Fruit fly (Drosophila melanogaster) whole organism, embryonic: ENCODE data around the gene SMC1.
A peak's percentile ranks its signal among the peaks of the same experiment; 100 is the strongest.

Experiments used
- Asciz ChIP-seq: fragments of 200-800 bp; sonication (Bioruptor generic); optimal IDR thresholded peaks from 2 replicates; lab custom pipeline; 2017; ENCODE audit warnings: missing biosample characterization, mild to moderate bottlenecking, missing genetic modification characterization, missing genetic modification reagents
- CG10274 ChIP-seq: fragments of 200-800 bp; sonication (Bioruptor generic); optimal IDR thresholded peaks from 3 replicates; lab custom pipeline; 2017; ENCODE audit warnings: missing biosample characterization, mild to moderate bottlenecking, missing genetic modification characterization
- CG10321 ChIP-seq: fragments of 200-800 bp; sonication (Bioruptor generic); IDR thresholded peaks from 2 replicates; pipeline ENCODE4 v1.3.6; 2022; ENCODE audit warnings: missing biosample characterization, missing genetic modification characterization
- CG11696 ChIP-seq: fragments of 200-800 bp; sonication (Bioruptor generic); IDR thresholded peaks from 2 replicates; pipeline ENCODE4 v1.3.6; 2022; ENCODE audit warnings: missing biosample characterization, missing genetic modification characterization
- CG12769 ChIP-seq: fragments of 200-800 bp; sonication (Bioruptor generic); optimal IDR thresholded peaks from 2 replicates; lab custom pipeline; 2019; ENCODE audit warnings: missing biosample characterization, mild to moderate bottlenecking, missing genetic modification characterization, moderate library complexity
- CG13123 ChIP-seq: fragments of 200-800 bp; sonication (Bioruptor generic); optimal IDR thresholded peaks from 2 replicates; lab custom pipeline; 2016; ENCODE audit warnings: missing biosample characterization, missing genetic modification characterization
- CG13894 ChIP-seq: fragments of 200-800 bp; sonication (Bioruptor generic); optimal IDR thresholded peaks from 3 replicates; lab custom pipeline; 2018; ENCODE audit warnings: missing biosample characterization, mild to moderate bottlenecking, missing genetic modification characterization, moderate library complexity
- CG14860 ChIP-seq: fragments of 200-800 bp; sonication (Bioruptor generic); IDR thresholded peaks from 3 replicates; pipeline ENCODE4 v1.3.6; 2022; ENCODE audit warnings: missing biosample characterization, missing genetic modification characterization; ENCODE audit not compliant: partially characterized antibody
- CG15073 ChIP-seq: fragments of 200-800 bp; sonication (Bioruptor generic); optimal IDR thresholded peaks from 2 replicates; lab custom pipeline; 2016; ENCODE audit warnings: missing biosample characterization, missing genetic modification characterization
- CG1529 ChIP-seq: fragments of 200-800 bp; sonication (Bioruptor generic); optimal IDR thresholded peaks from 3 replicates; lab custom pipeline; 2018; ENCODE audit warnings: missing biosample characterization, missing genetic modification characterization
- CG15696 ChIP-seq: fragments of 200-800 bp; sonication (Bioruptor generic); optimal IDR thresholded peaks from 2 replicates; lab custom pipeline; 2019; ENCODE audit warnings: missing biosample characterization, mild to moderate bottlenecking, missing genetic modification characterization, moderate library complexity
- CG32532 ChIP-seq: fragments of 200-800 bp; sonication (Bioruptor generic); IDR thresholded peaks from 2 replicates; pipeline ENCODE4 v1.3.6; 2022; ENCODE audit warnings: missing biosample characterization, missing genetic modification characterization
- CG32767 ChIP-seq: fragments of 200-800 bp; sonication (Bioruptor generic); IDR thresholded peaks from 2 replicates; pipeline ENCODE4 v1.3.6; 2022; ENCODE audit warnings: missing biosample characterization, missing genetic modification characterization
- CG4854 ChIP-seq: fragments of 200-800 bp; sonication (Bioruptor generic); optimal IDR thresholded peaks from 2 replicates; lab custom pipeline; 2016; ENCODE audit warnings: missing biosample characterization, missing genetic modification characterization, inconsistent platforms
- CG6254 ChIP-seq: fragments of 200-800 bp; sonication (Bioruptor generic); optimal IDR thresholded peaks from 3 replicates; lab custom pipeline; 2017; ENCODE audit warnings: mild to moderate bottlenecking, missing biosample characterization, missing genetic modification reagents, missing genetic modification characterization
- CG7271 ChIP-seq: fragments of 200-800 bp; sonication (Bioruptor generic); optimal IDR thresholded peaks from 2 replicates; lab custom pipeline; 2018; ENCODE audit warnings: missing biosample characterization, mild to moderate bottlenecking, missing genetic modification characterization, moderate library complexity
- CG7556 ChIP-seq: fragments of 200-800 bp; sonication (Bioruptor generic); optimal IDR thresholded peaks from 2 replicates; lab custom pipeline; 2017; ENCODE audit warnings: missing biosample characterization, mild to moderate bottlenecking, missing genetic modification characterization
- CG7987 ChIP-seq: fragments of 200-800 bp; sonication (Bioruptor generic); optimal IDR thresholded peaks from 2 replicates; lab custom pipeline; 2018; ENCODE audit warnings: missing biosample characterization, mild to moderate bottlenecking, missing genetic modification characterization, moderate library complexity
- CG9817 ChIP-seq: fragments of 200-800 bp; sonication (Bioruptor generic); optimal IDR thresholded peaks from 2 replicates; lab custom pipeline; 2018; ENCODE audit warnings: missing biosample characterization, mild to moderate bottlenecking, missing genetic modification characterization, moderate library complexity
- D19A ChIP-seq: fragments of 200-800 bp; optimal IDR thresholded peaks from 3 replicates; lab custom pipeline; 2019; ENCODE audit warnings: missing biosample characterization, mild to moderate bottlenecking, missing genetic modification characterization, moderate library complexity
- Eip74EF ChIP-seq, 2 experiments: fragments of 200-800 bp in 1 of 2; fragments of >200 bp in 1 of 2; sonication (Bioruptor generic) in 1 of 2; optimal IDR thresholded peaks; 2 replicates each; lab custom pipeline; 2017 to 2019; ENCODE audit warnings: missing biosample characterization in 2 of 2, missing genetic modification characterization in 2 of 2, mild to moderate bottlenecking in 1 of 2, moderate library complexity in 1 of 2
- HHEX ChIP-seq: fragments of 200-800 bp; sonication (Bioruptor generic); optimal IDR thresholded peaks from 3 replicates; lab custom pipeline; 2017; ENCODE audit warnings: missing biosample characterization, mild to moderate bottlenecking, missing genetic modification characterization, missing genetic modification reagents
- Hr3 ChIP-seq: fragments of 200-800 bp; sonication (Bioruptor generic); optimal IDR thresholded peaks from 3 replicates; lab custom pipeline; 2016; ENCODE audit warnings: missing biosample characterization, missing genetic modification characterization
- NC2β ChIP-seq: fragments of 200-800 bp; sonication (Bioruptor generic); optimal IDR thresholded peaks from 2 replicates; lab custom pipeline; 2016; ENCODE audit warnings: missing biosample characterization, missing genetic modification characterization
- Ptx1 ChIP-seq: fragments of 200-800 bp; sonication (Bioruptor generic); IDR thresholded peaks from 2 replicates; pipeline ENCODE4 v1.3.6; 2022; ENCODE audit warnings: missing biosample characterization, missing genetic modification characterization
- Sox102F ChIP-seq: fragments of 200-800 bp; sonication (Bioruptor generic); optimal IDR thresholded peaks from 2 replicates; lab custom pipeline; 2018; ENCODE audit warnings: missing biosample characterization, mild to moderate bottlenecking, missing genetic modification characterization, moderate library complexity
- Sry-β ChIP-seq: fragments of 200-800 bp; sonication (Bioruptor generic); optimal IDR thresholded peaks from 2 replicates; lab custom pipeline; 2018; ENCODE audit warnings: missing biosample characterization, mild to moderate bottlenecking, missing genetic modification characterization, moderate library complexity
- Xrp1 ChIP-seq: fragments of 200-800 bp; sonication (Bioruptor generic); IDR thresholded peaks from 2 replicates; pipeline ENCODE4 v1.3.6; 2022; ENCODE audit warnings: missing biosample characterization, missing genetic modification characterization
- amos ChIP-seq: fragments of 200-800 bp; sonication (Bioruptor generic); IDR thresholded peaks from 2 replicates; pipeline ENCODE4 v1.3.6; 2022; ENCODE audit warnings: missing biosample characterization, missing genetic modification characterization; ENCODE audit not compliant: partially characterized antibody
- ap ChIP-seq: fragments of 200-800 bp; sonication (Bioruptor generic); IDR thresholded peaks from 2 replicates; pipeline ENCODE4 v1.3.6; 2022; ENCODE audit warnings: missing biosample characterization, missing genetic modification characterization
- cad ChIP-seq: fragments of >200 bp; optimal IDR thresholded peaks from 2 replicates; lab custom pipeline; 2017; ENCODE audit warnings: missing biosample characterization, missing genetic modification characterization
- da ChIP-seq: fragments of 200-800 bp; sonication (Bioruptor generic); optimal IDR thresholded peaks from 2 replicates; lab custom pipeline; 2016; ENCODE audit warnings: missing biosample characterization, missing genetic modification characterization
- danr ChIP-seq: fragments of 200-800 bp; sonication (Bioruptor generic); IDR thresholded peaks from 2 replicates; pipeline ENCODE4 v1.3.6; 2022; ENCODE audit warnings: missing biosample characterization, missing genetic modification characterization
- dysf ChIP-seq: fragments of 200-800 bp; sonication (Bioruptor generic); IDR thresholded peaks from 3 replicates; pipeline ENCODE4 v1.3.6; 2022; ENCODE audit warnings: missing biosample characterization, missing genetic modification characterization
- fd96Cb ChIP-seq: fragments of 200-800 bp; sonication (Bioruptor generic); optimal IDR thresholded peaks from 2 replicates; lab custom pipeline; 2018; ENCODE audit warnings: missing biosample characterization, mild to moderate bottlenecking, missing genetic modification characterization, moderate library complexity
- grau ChIP-seq: fragments of 200-800 bp; optimal IDR thresholded peaks from 3 replicates; lab custom pipeline; 2019; ENCODE audit warnings: missing biosample characterization, mild to moderate bottlenecking, missing genetic modification characterization, moderate library complexity
- hbn ChIP-seq: fragments of 200-800 bp; sonication (Bioruptor generic); IDR thresholded peaks from 2 replicates; pipeline ENCODE4 v1.3.6; 2022; ENCODE audit warnings: missing biosample characterization, missing genetic modification characterization; ENCODE audit not compliant: partially characterized antibody
- nerfin-1 ChIP-seq: fragments of 200-800 bp; sonication (Bioruptor generic); optimal IDR thresholded peaks from 3 replicates; lab custom pipeline; 2019; ENCODE audit warnings: missing biosample characterization, mild to moderate bottlenecking, missing genetic modification characterization, moderate library complexity
- nmo ChIP-seq: fragments of 200-800 bp; sonication (Bioruptor generic); optimal IDR thresholded peaks from 2 replicates; lab custom pipeline; 2018; ENCODE audit warnings: missing biosample characterization, mild to moderate bottlenecking, missing genetic modification characterization, moderate library complexity
- peb ChIP-seq: fragments of 200-800 bp; sonication (Bioruptor generic); IDR thresholded peaks from 2 replicates; pipeline ENCODE4 v1.3.6; 2022; ENCODE audit warnings: missing biosample characterization, missing genetic modification characterization
- prd ChIP-seq, 3 experiments: fragments of >200 bp in 2 of 3; fragments of 200-800 bp in 1 of 3; sonication (Bioruptor generic) in 1 of 3; optimal IDR thresholded peaks in 2 of 3; IDR thresholded peaks in 1 of 3; 2 replicates in 2 of 3; 3 replicates in 1 of 3; pipeline versions ENCODE4 v1.3.6 to Lab custom; 2017 to 2022; ENCODE audit warnings: missing biosample characterization in 1 of 3, missing genetic modification characterization in 1 of 3
- sc ChIP-seq, 3 experiments: fragments of >200 bp in 2 of 3; fragments of 200-800 bp in 1 of 3; sonication (Bioruptor generic) in 1 of 3; optimal IDR thresholded peaks; 2 replicates in 2 of 3; 3 replicates in 1 of 3; lab custom pipeline; 2017; ENCODE audit warnings: mild to moderate bottlenecking in 1 of 3, missing biosample characterization in 1 of 3, missing genetic modification characterization in 1 of 3, missing genetic modification reagents in 1 of 3
- sens-2 ChIP-seq: fragments of 200-800 bp; sonication (Bioruptor generic); IDR thresholded peaks from 2 replicates; pipeline ENCODE4 v1.3.6; 2022; ENCODE audit warnings: missing biosample characterization, missing genetic modification characterization
- seq ChIP-seq: fragments of 200-800 bp; sonication (Bioruptor generic); IDR thresholded peaks from 2 replicates; pipeline ENCODE4 v1.3.6; 2022; ENCODE audit warnings: missing biosample characterization, missing genetic modification characterization
- sqz ChIP-seq: fragments of 200-800 bp; sonication (Bioruptor generic); optimal IDR thresholded peaks from 3 replicates; lab custom pipeline; 2018; ENCODE audit warnings: missing biosample characterization, mild to moderate bottlenecking, missing genetic modification characterization
- ttk ChIP-seq: fragments of 200-800 bp; sonication (Bioruptor generic); IDR thresholded peaks from 2 replicates; pipeline ENCODE4 v2.1.2; 2022; ENCODE audit warnings: missing biosample characterization, missing genetic modification characterization
- z ChIP-seq: fragments of 200-800 bp; sonication (Bioruptor generic); IDR thresholded peaks from 3 replicates; pipeline ENCODE4 v1.3.6; 2022; ENCODE audit warnings: missing biosample characterization, missing genetic modification characterization
- zen ChIP-seq: fragments of 200-800 bp; sonication (Bioruptor generic); optimal IDR thresholded peaks from 3 replicates; lab custom pipeline; 2018; ENCODE audit warnings: missing biosample characterization, mild to moderate bottlenecking, missing genetic modification characterization, moderate library complexity

The SMC1 gene

dm6 chr3R:24050690-24051440 lies 7.2 kb upstream of the SMC1 start, which contains the start of the genes Atg6 and Pisd (continued):
- no peak for TF ChIP-seq CG6254 (GFP tag; lab: Kevin White, UChicago)
- no peak for TF ChIP-seq sc (optimal IDR thresholded peaks at IDR 0.05; lab: Kevin White, UChicago)
- TF ChIP-seq sc (GFP tag; optimal IDR thresholded peaks at IDR 0.05; lab: Kevin White, UChicago), result no peak
- no peak for TF ChIP-seq CG7271 (tag; lab: Kevin White, UChicago)
- TF ChIP-seq CG11696 (GFP tag; lab: Robert Waterston, UW), result no peak
- no peak for TF ChIP-seq da (GFP tag; lab: Kevin White, UChicago)
- TF ChIP-seq sqz, result no peak
- TF ChIP-seq z (GFP tag; lab: Robert Waterston, UW), result no peak
- peak; percentile 46; the same call in 1 of the 2 replicates for TF ChIP-seq Xrp1 (GFP tag; lab: Robert Waterston, UW)
- TF ChIP-seq peb (GFP tag; lab: Robert Waterston, UW), result no peak
- no peak for TF ChIP-seq CG10274 (GFP tag; lab: Kevin White, UChicago)
- TF ChIP-seq CG10321 (GFP tag; lab: Robert Waterston, UW), result no peak
- no peak for TF ChIP-seq Sox102F (GFP tag; lab: Kevin White, UChicago)
- TF ChIP-seq CG15696, result no peak
- TF ChIP-seq Asciz (GFP tag; lab: Kevin White, UChicago), result no peak
- TF ChIP-seq ap, result no peak
- peak; percentile 51; the same call in 1 of the 2 replicates for TF ChIP-seq amos
- no peak for TF ChIP-seq danr (GFP tag; lab: Robert Waterston, UW)
- TF ChIP-seq HHEX (GFP tag; lab: Kevin White, UChicago), result no peak
- TF ChIP-seq fd96Cb (tag; lab: Kevin White, UChicago), result no peak
- peak; percentile 12 for TF ChIP-seq nmo (GFP tag; lab: Kevin White, UChicago)
- no peak for TF ChIP-seq CG1529 (GFP tag; lab: Kevin White, UChicago)
- no peak for TF ChIP-seq CG15073 (GFP tag; lab: Kevin White, UChicago)
- peak; percentile 75 for TF ChIP-seq CG12769 (tag; lab: Kevin White, UChicago)
- peak; percentile 30 for TF ChIP-seq CG7987
- peak; percentile 48 for TF ChIP-seq grau (tag; lab: Kevin White, UChicago)
- TF ChIP-seq D19A, result no peak
- peak in 1 of 2 experiments; percentile 40 for TF ChIP-seq Eip74EF (GFP tag; optimal IDR thresholded peaks at IDR 0.05; lab: Kevin White, UChicago)
- TF ChIP-seq zen, result no peak
- no peak for TF ChIP-seq dysf (GFP tag; lab: Robert Waterston, UW)
- peak; percentile 22 for TF ChIP-seq nerfin-1 (tag; lab: Kevin White, UChicago)
- TF ChIP-seq ttk (GFP tag; lab: Robert Waterston, UW), result peak; percentile 50; the same call in 1 of the 2 replicates
- TF ChIP-seq cad (GFP tag; lab: Kevin White, UChicago), result no peak
- TF ChIP-seq sens-2, result no peak
- TF ChIP-seq NC2β (GFP tag; lab: Kevin White, UChicago), result no peak
- no peak for TF ChIP-seq prd (optimal IDR thresholded peaks at IDR 0.05; lab: Kevin White, UChicago)
- TF ChIP-seq prd (GFP tag; IDR thresholded peaks at IDR 0.05; lab: Robert Waterston, UW), result peak; percentile 42; the same call in 1 of the 3 replicates
- no peak for TF ChIP-seq hbn (GFP tag; lab: Robert Waterston, UW)
- no peak for TF ChIP-seq CG4854 (GFP tag; lab: Kevin White, UChicago)
- TF ChIP-seq CG7556 (GFP tag; lab: Kevin White, UChicago), result no peak
- TF ChIP-seq CG13123 (GFP tag; lab: Kevin White, UChicago), result no peak
- TF ChIP-seq Hr3, result no peak
- peak; percentile 82 for TF ChIP-seq CG13894 (tag; lab: Kevin White, UChicago)
- TF ChIP-seq CG32532 (GFP tag; lab: Robert Waterston, UW), result no peak
- TF ChIP-seq Sry-β (GFP tag; lab: Kevin White, UChicago), result peak; percentile 88
- peak; percentile 22 for TF ChIP-seq CG9817 (tag; lab: Kevin White, UChicago)
- no peak for TF ChIP-seq Ptx1 (GFP tag; lab: Robert Waterston, UW)
- no peak for TF ChIP-seq CG14860 (GFP tag; lab: Robert Waterston, UW)
- no peak for TF ChIP-seq CG32767 (GFP tag; lab: Robert Waterston, UW)
- no peak for TF ChIP-seq seq
